Fruit fly (Drosophila melanogaster) whole organism, adult: ENCODE results near the gene CG2747.

Experiments used
- CG11617 ChIP-seq: fragments of 200-800 bp; sonication (Bioruptor generic); optimal IDR thresholded peaks from 2 replicates; lab custom pipeline; 2017; ENCODE audit warnings: mild to moderate bottlenecking, missing biosample characterization, missing genetic modification reagents, missing genetic modification characterization
- CG14711 ChIP-seq: fragments of 200-800 bp; sonication (Bioruptor generic); optimal IDR thresholded peaks from 2 replicates; lab custom pipeline; 2018; ENCODE audit warnings: missing biosample characterization, mild to moderate bottlenecking, missing genetic modification characterization, moderate library complexity
- CG1620 ChIP-seq: fragments of 200-800 bp; sonication (Bioruptor generic); optimal IDR thresholded peaks from 2 replicates; lab custom pipeline; 2016; ENCODE audit warnings: missing biosample characterization, missing genetic modification characterization
- CG7101 ChIP-seq: fragments of 200-800 bp; sonication (Bioruptor generic); optimal IDR thresholded peaks from 2 replicates; lab custom pipeline; 2018; ENCODE audit warnings: missing biosample characterization, mild to moderate bottlenecking, missing genetic modification characterization, moderate library complexity
- Clk ChIP-seq: fragments of 200-800 bp; sonication (Bioruptor generic); optimal IDR thresholded peaks from 2 replicates; lab custom pipeline; 2017; ENCODE audit warnings: missing biosample characterization, missing genetic modification characterization
- Crg-1 ChIP-seq: fragments of 200-800 bp; sonication (Bioruptor generic); optimal IDR thresholded peaks from 2 replicates; lab custom pipeline; 2016; ENCODE audit warnings: missing biosample characterization, missing genetic modification characterization
- Mnt ChIP-seq: fragments of 200-800 bp; sonication (Bioruptor generic); optimal IDR thresholded peaks from 2 replicates; lab custom pipeline; 2016; ENCODE audit warnings: missing biosample characterization, mild to moderate bottlenecking, missing genetic modification characterization
- tj ChIP-seq: fragments of 200-800 bp; sonication (Bioruptor generic); optimal IDR thresholded peaks from 3 replicates; lab custom pipeline; 2017; ENCODE audit warnings: missing biosample characterization, mild to moderate bottlenecking, missing genetic modification characterization, moderate library complexity

- TF ChIP-seq CG14711 (tag; lab: Kevin White, UChicago) (no peak), Clk (GFP tag; lab: Kevin White, UChicago) (no peak), CG7101 (tag; lab: Kevin White, UChicago) (no peak), CG11617 (GFP tag; lab: Kevin White, UChicago) (no peak), Mnt (GFP tag; lab: Kevin White, UChicago) (no peak), tj (GFP tag; lab: Kevin White, UChicago) (no peak), Crg-1 (GFP tag; lab: Kevin White, UChicago) (no peak), CG1620 (GFP tag; lab: Kevin White, UChicago) (no peak)
Measured at dm6 chr3R:7993506-7993905, 37.1 kb downstream of the CG2747 start.
